Fruit fly (Drosophila melanogaster) S2 (cell line): Measurements from ENCODE around the gene Rala.

ENCODE experiments used
- CG8478 ChIP-seq: fragments of >200 bp; optimal IDR thresholded peaks from 2 replicates; lab custom pipeline; 2018
- CTCF ChIP-seq, 2 experiments: fragments of >200 bp; optimal IDR thresholded peaks; 2 replicates each; lab custom pipeline; 2018

The Rala gene

DNA sequence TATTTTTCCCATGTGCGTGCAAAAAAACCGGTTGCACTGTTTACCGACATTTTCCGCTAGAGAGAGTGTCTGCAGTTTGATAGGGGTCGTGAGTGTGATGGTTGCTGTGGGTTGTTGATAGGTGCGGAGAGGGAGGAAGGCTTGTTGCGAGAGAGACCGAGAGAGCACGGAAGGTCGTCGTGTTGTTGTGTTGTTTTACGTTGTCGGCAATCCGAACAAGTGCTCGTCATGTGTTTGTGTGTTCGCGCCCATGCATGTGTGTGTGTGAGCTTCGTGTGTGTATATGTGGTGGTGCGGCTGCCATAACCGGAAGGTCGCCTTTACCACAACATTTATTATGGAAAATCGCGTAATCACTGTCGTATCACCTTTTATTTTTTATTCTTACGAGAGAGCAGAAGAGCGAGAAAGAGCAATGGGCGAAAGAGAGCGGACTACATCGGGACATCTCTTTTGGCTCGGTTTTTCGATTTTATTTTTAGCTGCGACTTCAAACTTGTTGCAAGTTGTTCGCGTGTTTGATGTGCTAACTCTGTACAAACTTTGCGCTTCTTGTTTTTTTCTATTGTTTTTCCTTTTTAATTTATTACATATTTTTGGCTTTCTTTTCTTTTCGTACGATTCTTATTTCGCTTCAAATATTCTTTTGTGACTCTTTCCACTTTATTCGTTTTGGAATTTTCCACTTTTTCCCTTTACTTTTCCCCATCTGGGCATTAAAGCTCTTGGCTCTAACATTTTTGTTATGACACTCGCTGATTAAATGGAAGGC lies 25.2 kb upstream of the Rala start:
- TF ChIP-seq CG8478 (lab: Kevin White, UChicago), result no peak
- TF ChIP-seq CTCF (optimal IDR thresholded peaks at IDR 0.05; lab: Kevin White, UChicago), result peak; percentile 71 to 77

DNA sequence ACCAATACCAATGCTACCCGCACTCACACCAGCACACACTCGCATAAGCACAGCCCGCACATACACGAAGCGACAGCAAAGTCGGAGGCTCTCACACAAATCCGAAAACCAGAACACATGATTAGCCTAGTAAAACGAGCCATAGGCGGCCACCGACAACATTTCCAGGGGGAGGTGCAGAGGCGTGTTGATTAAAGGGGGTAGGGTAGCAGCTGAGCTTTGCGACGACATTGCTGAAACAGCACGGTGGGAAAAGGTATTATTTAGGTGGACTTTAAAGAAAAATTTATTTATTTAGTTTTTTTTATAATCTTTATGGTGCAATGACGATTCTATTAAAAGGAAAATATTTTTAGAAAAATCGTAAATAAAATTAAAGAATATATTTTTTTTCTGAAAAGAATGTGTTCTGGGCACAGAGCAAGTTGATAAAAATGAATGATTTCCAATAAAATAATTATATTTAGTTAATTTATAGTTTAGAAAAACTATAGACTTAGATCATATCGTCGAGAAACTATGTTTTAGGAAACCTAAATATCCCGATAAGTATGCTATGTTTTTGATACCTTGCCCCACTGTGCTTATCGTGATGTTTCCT lies 24.6 kb upstream of the Rala start:
- TF ChIP-seq CG8478 (lab: Kevin White, UChicago) (no peak), CTCF (optimal IDR thresholded peaks at IDR 0.05; lab: Kevin White, UChicago) (no peak)

DNA sequence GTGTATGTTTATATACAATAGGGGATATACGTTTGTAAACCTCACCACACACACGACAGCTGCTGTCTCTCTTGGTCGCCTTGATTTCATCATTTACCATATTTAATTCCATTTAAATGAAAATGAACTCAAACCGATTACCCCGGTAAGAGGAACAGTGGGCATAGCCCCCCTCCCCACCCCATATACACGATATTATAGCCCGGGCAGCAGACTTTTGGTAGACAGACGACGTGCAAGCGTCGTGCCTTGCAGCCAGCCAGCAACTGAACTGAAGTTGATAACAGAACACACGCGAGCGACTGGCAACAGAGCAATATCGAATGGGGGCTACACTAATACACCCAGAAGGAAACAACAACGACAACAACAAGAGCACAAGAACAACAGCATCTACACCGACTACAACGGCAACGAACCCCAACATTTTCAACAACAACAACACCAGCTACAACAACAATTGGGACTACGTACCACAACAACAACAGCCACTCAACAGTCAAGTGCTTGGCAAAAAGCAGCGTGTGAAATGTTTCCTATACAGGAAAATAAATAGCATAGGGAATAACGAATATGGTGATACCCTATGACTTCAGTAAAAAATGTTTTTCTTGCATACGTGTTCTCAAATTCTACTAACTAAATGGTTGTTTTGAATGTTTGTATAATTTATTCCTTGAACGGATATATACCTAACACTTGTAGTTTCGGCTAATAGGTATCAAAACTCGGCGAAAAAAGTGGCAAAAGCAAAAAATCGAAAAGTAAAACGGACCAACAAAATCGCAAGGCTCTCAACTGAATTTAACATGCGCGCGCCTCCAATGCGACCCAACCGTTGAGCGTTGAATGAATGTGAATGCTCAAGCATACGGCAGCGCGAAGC lies 23.8 kb upstream of the Rala start:
- TF ChIP-seq CG8478 (lab: Kevin White, UChicago), result no peak
- no peak for TF ChIP-seq CTCF (optimal IDR thresholded peaks at IDR 0.05; lab: Kevin White, UChicago)

DNA sequence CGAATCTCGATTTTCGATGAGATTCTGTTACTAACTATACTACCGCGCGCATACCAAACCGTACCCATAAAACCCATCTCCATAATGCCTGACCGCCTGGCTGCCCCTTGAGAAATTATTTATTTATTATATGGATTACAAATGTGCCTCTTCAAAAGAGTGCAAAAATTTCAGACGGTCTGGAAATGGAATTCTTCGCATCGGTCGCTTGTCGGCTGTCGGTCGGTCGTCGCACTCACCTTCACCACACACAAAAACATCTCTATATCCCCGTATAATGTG lies 23.2 kb upstream of the Rala start:
- TF ChIP-seq CTCF (optimal IDR thresholded peaks at IDR 0.05; lab: Kevin White, UChicago) (no peak), CG8478 (lab: Kevin White, UChicago) (no peak)

DNA sequence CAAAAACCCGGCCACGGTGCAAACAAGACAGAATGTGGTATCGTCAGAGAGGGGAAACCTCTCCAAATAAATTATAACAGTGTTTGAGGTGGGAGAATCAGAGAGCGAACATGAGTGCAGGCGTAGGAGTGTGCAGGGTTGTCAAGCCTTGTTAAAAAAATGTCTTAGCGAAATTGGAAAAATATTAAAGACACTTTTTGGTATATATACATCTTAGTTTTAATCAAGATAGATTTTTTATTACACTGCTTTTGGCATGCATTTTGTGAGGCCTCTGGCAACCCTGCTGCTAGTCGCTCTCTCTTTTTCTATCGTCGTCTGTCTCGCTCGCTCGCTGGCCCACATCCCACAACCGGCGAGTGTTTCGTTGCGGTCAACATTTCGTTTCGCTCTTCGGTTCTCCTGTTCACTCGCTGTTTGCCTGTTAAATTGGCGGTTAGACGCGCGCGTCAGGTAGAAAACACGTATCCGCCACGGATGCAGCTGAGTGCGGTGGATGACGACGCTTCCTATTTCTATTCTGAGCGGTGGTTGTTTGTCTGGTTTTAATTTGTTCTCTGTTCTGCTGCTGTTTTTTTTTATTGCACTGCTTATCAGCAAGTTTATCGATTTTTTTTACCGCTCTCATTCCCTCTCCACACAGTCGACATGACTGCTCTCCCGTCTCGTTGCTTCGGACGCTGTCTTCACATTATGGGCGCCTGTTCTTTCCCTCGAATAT lies 22.7 kb upstream of the Rala start:
- TF ChIP-seq CTCF (optimal IDR thresholded peaks at IDR 0.05; lab: Kevin White, UChicago) (peak in 1 of 2 experiments; percentile 27), CG8478 (lab: Kevin White, UChicago) (no peak)

DNA sequence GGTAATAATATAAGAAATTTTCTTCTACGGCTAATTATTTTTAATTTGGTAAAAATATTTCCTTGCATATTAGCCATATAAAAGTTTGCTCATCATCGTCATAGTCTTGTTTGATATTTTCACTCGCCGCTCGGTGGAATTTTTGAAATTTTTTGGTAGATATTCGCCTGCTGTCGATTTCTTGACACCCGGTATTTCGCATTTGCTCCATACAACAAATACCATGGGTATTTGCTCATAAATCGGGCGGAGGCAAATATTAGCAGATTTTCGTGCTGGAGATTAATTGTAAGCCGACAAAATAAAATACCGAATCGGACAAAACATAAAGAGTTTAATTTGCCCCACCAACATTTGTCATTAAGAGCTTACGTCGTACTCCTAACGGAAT lies 22.2 kb upstream of the Rala start:
- TF ChIP-seq CG8478 (lab: Kevin White, UChicago) (no peak), CTCF (optimal IDR thresholded peaks at IDR 0.05; lab: Kevin White, UChicago) (no peak)

DNA sequence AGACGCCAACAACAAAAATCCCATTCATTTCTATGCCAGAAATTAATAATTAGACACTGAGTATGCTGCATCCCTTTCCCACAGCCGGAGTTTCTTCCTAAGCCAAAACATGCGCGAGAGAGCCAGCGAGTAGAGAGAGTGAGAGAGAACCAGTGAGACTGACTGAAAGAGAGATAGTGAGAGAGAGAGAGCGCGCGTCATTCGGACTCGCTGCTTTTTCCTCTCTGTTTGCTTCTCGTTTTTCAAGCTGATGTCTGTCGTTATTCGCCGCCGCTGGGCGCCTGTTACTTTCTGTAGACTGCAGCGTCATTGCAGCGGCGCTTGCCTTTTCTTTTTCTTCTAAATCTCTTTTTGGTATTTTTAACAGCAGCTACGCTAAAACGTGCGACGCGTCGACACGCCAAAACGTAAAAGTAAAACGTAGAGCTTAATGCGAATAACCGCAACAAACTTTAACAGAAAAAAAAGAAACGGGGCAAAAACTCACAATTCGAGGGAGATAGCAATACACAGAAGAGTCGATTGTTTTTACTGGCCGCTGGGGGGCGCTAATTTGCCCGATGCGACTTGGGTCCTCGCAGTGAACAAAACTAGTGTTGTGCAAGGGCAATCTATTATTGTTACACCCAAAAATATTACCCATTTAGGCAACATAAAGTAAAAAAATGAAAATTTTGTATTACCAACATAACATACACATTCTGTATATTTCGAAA lies 21.4 kb upstream of the Rala start:
- TF ChIP-seq CG8478 (lab: Kevin White, UChicago) (no peak), CTCF (optimal IDR thresholded peaks at IDR 0.05; lab: Kevin White, UChicago) (peak; percentile 88 to 89)

DNA sequence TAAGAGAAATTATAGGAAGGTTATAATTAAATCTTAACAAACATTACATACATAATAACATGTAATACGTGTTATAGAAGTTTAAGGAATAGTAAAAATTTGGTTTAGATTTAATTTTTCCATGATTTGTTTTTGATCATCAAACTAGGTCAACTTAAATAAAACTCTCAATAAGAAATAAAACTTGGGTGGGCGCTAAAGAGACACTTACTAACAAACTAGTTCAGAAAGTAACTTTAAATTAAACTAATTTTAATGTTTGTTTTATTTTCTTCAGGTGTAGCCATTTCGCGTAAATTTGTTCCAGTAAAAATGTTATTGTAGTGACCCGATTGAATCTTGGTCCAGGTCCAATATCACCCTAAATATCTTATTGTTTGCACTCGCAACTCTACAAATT lies 20.9 kb upstream of the Rala start:
- TF ChIP-seq CTCF (optimal IDR thresholded peaks at IDR 0.05; lab: Kevin White, UChicago), result no peak
- no peak for TF ChIP-seq CG8478 (lab: Kevin White, UChicago)

DNA sequence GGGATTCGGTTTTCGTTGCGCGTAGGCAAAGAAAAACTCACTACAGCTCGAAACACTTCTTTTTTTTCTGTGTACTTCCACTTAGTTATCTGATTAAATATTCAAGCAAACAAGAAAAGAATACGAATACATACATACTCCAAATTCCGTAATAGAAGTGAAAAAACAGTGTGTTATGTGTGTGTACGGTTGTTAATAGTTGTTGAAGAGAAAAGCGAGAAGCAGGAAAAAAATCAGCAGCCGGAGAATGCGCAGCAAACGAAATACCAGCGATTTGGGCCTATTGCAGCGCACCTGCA lies 20.4 kb upstream of the Rala start:
- TF ChIP-seq CG8478 (lab: Kevin White, UChicago) (no peak), CTCF (optimal IDR thresholded peaks at IDR 0.05; lab: Kevin White, UChicago) (no peak)

DNA sequence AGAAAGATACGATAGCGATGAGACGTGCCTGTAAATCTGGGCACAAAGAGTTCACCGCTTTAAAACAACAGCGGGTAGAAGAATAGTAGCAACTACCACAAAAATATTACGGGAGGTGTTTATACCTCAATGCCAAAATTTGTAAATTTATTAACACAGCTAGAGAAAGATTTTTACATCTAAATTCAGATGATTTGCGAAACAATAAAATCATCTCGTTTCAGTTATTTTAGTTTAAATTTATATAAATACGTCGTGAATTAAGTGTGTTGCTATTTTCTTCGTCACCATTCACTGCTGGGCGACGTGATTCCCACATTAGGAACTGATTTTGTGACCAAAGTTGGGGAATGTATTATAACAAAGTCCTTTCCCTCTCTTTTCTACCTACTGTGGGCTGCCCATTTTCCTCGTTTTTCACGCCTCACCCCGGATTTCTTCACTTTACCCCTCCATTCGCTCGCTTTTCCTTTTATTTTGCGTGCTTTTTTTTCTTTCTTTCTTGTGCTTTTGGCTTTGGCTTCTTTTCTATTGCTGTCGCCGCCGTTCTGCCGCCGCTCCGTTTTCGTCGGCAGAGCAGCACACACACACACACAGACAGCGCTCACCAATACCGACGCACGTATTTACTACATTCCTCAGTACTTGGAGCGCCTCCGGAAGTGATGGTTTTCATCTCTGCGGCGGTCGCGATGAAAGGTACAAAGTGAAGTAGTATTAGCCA lies 19.9 kb upstream of the Rala start:
- TF ChIP-seq CTCF (optimal IDR thresholded peaks at IDR 0.05; lab: Kevin White, UChicago) (no peak), CG8478 (lab: Kevin White, UChicago) (no peak)

DNA sequence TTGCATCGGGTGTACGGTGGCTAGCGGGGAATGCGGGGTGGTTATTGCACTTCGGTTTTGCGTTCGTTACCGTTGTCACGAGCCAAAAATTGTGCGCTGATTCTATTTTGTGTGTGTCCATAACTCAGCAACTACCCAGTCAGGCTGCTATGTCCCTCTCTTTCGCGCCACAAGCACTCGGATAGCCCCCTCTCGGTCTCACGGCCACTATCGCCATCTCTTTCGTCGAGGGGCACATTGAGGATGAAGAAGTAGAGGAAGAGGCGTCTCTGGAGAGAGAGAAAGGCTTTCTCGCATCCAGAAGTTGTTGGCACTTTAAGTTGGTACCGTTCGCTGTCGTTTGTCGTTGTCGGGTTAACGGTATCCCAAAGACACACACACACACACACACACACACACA lies 18.3 kb upstream of the Rala start:
- TF ChIP-seq CTCF (optimal IDR thresholded peaks at IDR 0.05; lab: Kevin White, UChicago) (peak in 1 of 2 experiments; percentile 11), CG8478 (lab: Kevin White, UChicago) (no peak)

DNA sequence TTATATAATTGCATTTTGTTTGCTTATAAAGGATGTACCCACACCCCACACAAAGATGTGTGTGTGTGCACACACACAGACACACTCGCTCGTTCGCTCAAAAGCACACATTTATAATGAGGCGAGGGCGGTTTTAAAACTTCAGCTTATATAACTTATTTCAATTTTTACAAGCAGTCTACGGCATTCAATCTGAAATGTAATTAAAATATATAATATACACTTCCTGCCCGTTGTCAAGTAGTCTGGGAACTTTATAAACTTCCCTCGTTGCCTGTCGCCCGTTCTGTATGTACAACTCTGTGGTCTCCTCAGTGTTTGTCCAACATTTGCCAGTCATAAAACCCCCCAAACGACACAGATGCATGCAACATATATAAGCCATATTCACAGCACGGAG lies 11.4 kb upstream of the Rala start:
- TF ChIP-seq CTCF (optimal IDR thresholded peaks at IDR 0.05; lab: Kevin White, UChicago) (no peak), CG8478 (lab: Kevin White, UChicago) (no peak)

DNA sequence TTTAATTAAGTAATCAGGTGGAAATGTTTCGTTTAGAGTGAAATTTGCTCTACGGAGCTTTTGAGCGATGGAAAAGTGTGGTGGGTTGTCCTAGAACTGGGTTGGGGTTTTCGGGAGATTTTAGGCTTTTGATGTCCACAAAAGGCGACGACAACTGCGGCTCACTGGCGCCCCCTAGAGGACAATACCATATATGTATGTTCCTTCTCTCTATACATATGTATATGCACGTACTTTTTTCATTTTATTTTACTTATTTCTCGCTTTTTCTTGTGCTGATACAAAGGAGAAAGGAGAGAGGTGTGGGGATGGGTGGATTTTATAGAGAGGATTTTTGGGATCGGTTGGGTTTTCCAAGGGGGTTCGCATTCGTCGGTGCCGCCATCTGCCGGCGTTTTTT lies 6.5 kb upstream of the Rala start:
- no peak for TF ChIP-seq CG8478 (lab: Kevin White, UChicago)
- peak; percentile 81 to 82 for TF ChIP-seq CTCF (optimal IDR thresholded peaks at IDR 0.05; lab: Kevin White, UChicago)
